Worm (Caenorhabditis elegans) whole organism, L4 larva: ENCODE results near the gene Y51A2B.5.

Source experiments
- ceh-82 ChIP-seq: sonication (generic microtip); optimal IDR thresholded peaks from 2 replicates; lab custom pipeline; 2017; ENCODE audit warnings: missing biosample characterization, missing genetic modification characterization
- lin-13 ChIP-seq: fragments of 150-350 bp; optimal IDR thresholded peaks from 2 replicates; lab custom pipeline; 2014; ENCODE audit warnings: missing biosample characterization, missing genetic modification reagents, missing genetic modification characterization
- lin-15B ChIP-seq: fragments of 150-350 bp; sonication (generic microtip); optimal IDR thresholded peaks from 3 replicates; lab custom pipeline; 2014; ENCODE audit warnings: missing biosample characterization, missing genetic modification characterization
- mdl-1 ChIP-seq, 2 experiments: fragments of 150-350 bp in 1 of 2; sonication (generic microtip) in 1 of 2; optimal IDR thresholded peaks; 2 replicates each; lab custom pipeline; 2014 to 2017; ENCODE audit warnings: missing biosample characterization in 2 of 2, missing genetic modification characterization in 2 of 2
- mdt-29 ChIP-seq: fragments of 200-800 bp; sonication (Bioruptor generic); IDR thresholded peaks from 2 replicates; pipeline ENCODE4 v1.3.6; 2022; ENCODE audit warnings: missing genetic modification reagents, missing genetic modification characterization, missing compliant biosample characterization
- nhr-77 ChIP-seq: fragments of 150-350 bp; optimal IDR thresholded peaks from 2 replicates; lab custom pipeline; 2014; ENCODE audit warnings: missing biosample characterization, missing genetic modification characterization
- rbr-2 ChIP-seq: sonication (generic microtip); optimal IDR thresholded peaks from 2 replicates; lab custom pipeline; 2016; ENCODE audit warnings: missing genotype, missing genetic modification characterization, missing compliant biosample characterization

DNA sequence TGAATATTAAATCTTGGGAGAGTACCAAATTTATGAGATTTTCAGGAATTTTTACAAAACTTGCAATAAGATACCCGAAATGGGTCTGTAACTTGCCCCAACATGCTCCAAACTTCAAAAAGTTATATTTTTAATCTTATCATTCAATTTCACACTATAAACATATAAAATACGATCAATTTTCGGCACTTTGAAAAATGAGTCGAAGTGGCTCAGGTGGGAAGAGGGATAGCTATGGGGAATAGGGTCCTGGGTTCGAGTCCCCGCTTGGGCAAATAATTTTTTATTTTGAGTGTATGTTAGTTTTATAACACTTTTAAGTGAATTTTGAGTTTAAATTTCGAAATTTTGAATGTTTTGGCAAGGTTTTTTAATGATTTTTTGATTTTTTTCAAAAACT lies 18.0 kb upstream of the Y51A2B.5 start:
- no peak for TF ChIP-seq nhr-77 (tag; lab: Kevin White, UChicago)
- TF ChIP-seq mdt-29 (GFP tag; lab: Robert Waterston, UW): no peak
- no peak for TF ChIP-seq ceh-82 (tag; lab: Kevin White, UChicago)
- no peak for TF ChIP-seq lin-13 (GFP tag; lab: Kevin White, UChicago)
- TF ChIP-seq mdl-1 (tag; optimal IDR thresholded peaks at IDR 0.05; lab: Kevin White, UChicago): no peak
- no peak for TF ChIP-seq rbr-2
- no peak for TF ChIP-seq lin-15B
